Fruit fly (Drosophila melanogaster): Measurements from ENCODE around the gene ed.

DNA sequence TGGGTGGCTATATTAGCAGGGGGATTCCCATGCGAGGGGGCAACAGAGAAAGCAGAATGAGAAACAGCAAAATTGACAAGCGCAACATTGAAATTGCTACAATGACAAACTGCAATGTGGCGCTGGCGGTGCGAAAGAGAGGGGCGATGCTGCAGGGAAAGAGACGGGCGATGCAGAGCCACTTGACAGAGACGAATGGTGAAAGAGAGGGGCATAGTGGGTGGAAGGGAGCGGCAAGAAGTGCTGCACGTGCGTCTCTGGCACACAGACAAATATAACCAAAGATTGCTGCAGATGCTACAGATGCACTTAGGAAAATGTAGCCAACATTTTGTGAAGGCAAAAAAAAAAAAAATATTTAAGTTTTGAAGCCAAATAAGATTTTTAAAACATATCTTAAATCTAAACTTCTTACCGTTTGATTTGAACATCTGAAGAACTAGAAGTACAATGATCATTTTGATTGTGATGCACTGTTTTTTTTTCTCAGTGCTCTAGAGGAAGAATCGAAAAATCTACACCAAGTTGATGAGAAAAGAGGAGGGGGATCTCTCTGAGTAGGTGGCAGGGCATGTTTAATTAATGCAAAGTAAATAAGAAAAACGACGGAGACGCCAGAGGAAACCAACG lies 14.1 kb downstream of the ed start:
- TF ChIP-seq CG8478 (optimal IDR thresholded peaks at IDR 0.05), result no peak
- no peak for TF ChIP-seq CTCF (optimal IDR thresholded peaks at IDR 0.05)
